Fruit fly (Drosophila melanogaster) whole organism, embryonic: ENCODE measurements around the gene Cortactin.

Experiments
- Abd-B ChIP-seq: fragments of 200-800 bp; sonication (Bioruptor generic); optimal IDR thresholded peaks from 2 replicates; lab custom pipeline; 2018; ENCODE audit warnings: missing biosample characterization, mild to moderate bottlenecking, missing genetic modification characterization, moderate library complexity
- CG10267 ChIP-seq: fragments of 200-800 bp; sonication (Bioruptor generic); optimal IDR thresholded peaks from 2 replicates; lab custom pipeline; 2018; ENCODE audit warnings: missing biosample characterization, mild to moderate bottlenecking, missing genetic modification characterization, moderate library complexity
- CG11398 ChIP-seq: fragments of 200-800 bp; sonication (Bioruptor generic); optimal IDR thresholded peaks from 2 replicates; lab custom pipeline; 2016; ENCODE audit warnings: missing biosample characterization, missing genetic modification characterization
- CG1602 ChIP-seq: fragments of 200-800 bp; sonication (Bioruptor generic); optimal IDR thresholded peaks from 3 replicates; lab custom pipeline; 2016; ENCODE audit warnings: missing biosample characterization, missing genetic modification characterization
- CG17829 ChIP-seq: fragments of 200-800 bp; optimal IDR thresholded peaks from 2 replicates; lab custom pipeline; 2019; ENCODE audit warnings: missing biosample characterization, mild to moderate bottlenecking, missing genetic modification characterization, moderate library complexity
- CG30431 ChIP-seq: fragments of 200-800 bp; sonication (Bioruptor generic); optimal IDR thresholded peaks from 2 replicates; lab custom pipeline; 2017; ENCODE audit warnings: missing biosample characterization, missing genetic modification characterization
- CG31441 ChIP-seq: fragments of 200-800 bp; sonication (Bioruptor generic); IDR thresholded peaks from 2 replicates; pipeline ENCODE4 v1.3.6; 2022; ENCODE audit warnings: missing biosample characterization, missing genetic modification characterization
- CG34422 ChIP-seq: fragments of 200-800 bp; sonication (Bioruptor generic); IDR thresholded peaks from 3 replicates; pipeline ENCODE4 v1.3.6; 2022; ENCODE audit warnings: missing biosample characterization, missing genetic modification characterization
- CG4328 ChIP-seq: fragments of 200-800 bp; sonication (Bioruptor generic); optimal IDR thresholded peaks from 3 replicates; lab custom pipeline; 2017; ENCODE audit warnings: missing biosample characterization, missing genetic modification reagents, missing genetic modification characterization
- CG5180 ChIP-seq: fragments of 200-800 bp; sonication (Bioruptor generic); optimal IDR thresholded peaks from 3 replicates; lab custom pipeline; 2017; ENCODE audit warnings: missing biosample characterization, missing genetic modification characterization, mild to moderate bottlenecking, moderate library complexity, missing genetic modification reagents
- CG6254 ChIP-seq: fragments of 200-800 bp; sonication (Bioruptor generic); optimal IDR thresholded peaks from 3 replicates; lab custom pipeline; 2017; ENCODE audit warnings: mild to moderate bottlenecking, missing biosample characterization, missing genetic modification reagents, missing genetic modification characterization
- CG6791 ChIP-seq: fragments of 200-800 bp; sonication (Bioruptor generic); IDR thresholded peaks from 3 replicates; pipeline ENCODE4 v1.3.6; 2022; ENCODE audit warnings: missing biosample characterization, missing genetic modification characterization; ENCODE audit not compliant: partially characterized antibody
- CG7372 ChIP-seq: fragments of 200-800 bp; sonication (Bioruptor generic); IDR thresholded peaks from 2 replicates; pipeline ENCODE4 v1.3.6; 2022; ENCODE audit warnings: missing biosample characterization, missing genetic modification characterization
- CG8388 ChIP-seq: fragments of 200-800 bp; sonication (Bioruptor generic); optimal IDR thresholded peaks from 2 replicates; lab custom pipeline; 2019; ENCODE audit warnings: missing biosample characterization, mild to moderate bottlenecking, missing genetic modification characterization, moderate library complexity
- CkIIα-i1 ChIP-seq: fragments of 200-800 bp; sonication (Bioruptor generic); IDR thresholded peaks from 2 replicates; pipeline ENCODE4 v1.3.6; 2022; ENCODE audit warnings: missing biosample characterization, missing genetic modification characterization
- Dbx ChIP-seq: fragments of 200-800 bp; sonication (Bioruptor generic); IDR thresholded peaks from 3 replicates; pipeline ENCODE4 v1.3.6; 2022; ENCODE audit warnings: missing biosample characterization, missing genetic modification characterization
- Ets65A ChIP-seq: fragments of 200-800 bp; sonication (Bioruptor generic); peaks from one replicate; lab custom pipeline; 2016; ENCODE audit warnings: missing biosample characterization, missing genetic modification characterization
- HLHmδ ChIP-seq: fragments of 200-800 bp; sonication (Bioruptor generic); optimal IDR thresholded peaks from 2 replicates; lab custom pipeline; 2018; ENCODE audit warnings: missing biosample characterization, mild to moderate bottlenecking, missing genetic modification characterization, moderate library complexity
- Lim3 ChIP-seq: fragments of 200-800 bp; sonication (Bioruptor generic); IDR thresholded peaks from 2 replicates; pipeline ENCODE4 v1.3.6; 2022; ENCODE audit warnings: missing biosample characterization, missing genetic modification characterization
- MTF-1 ChIP-seq: fragments of 200-800 bp; sonication (Bioruptor generic); optimal IDR thresholded peaks from 2 replicates; lab custom pipeline; 2018; ENCODE audit warnings: missing biosample characterization, mild to moderate bottlenecking, missing genetic modification characterization, borderline replicate concordance
- Oaz ChIP-seq: fragments of 200-800 bp; sonication (Bioruptor generic); IDR thresholded peaks from 2 replicates; pipeline ENCODE4 v1.3.6; 2022; ENCODE audit warnings: missing biosample characterization, missing genetic modification characterization
- TFAM ChIP-seq: fragments of 200-800 bp; sonication (Bioruptor generic); optimal IDR thresholded peaks from 2 replicates; lab custom pipeline; 2017; ENCODE audit warnings: missing biosample characterization, missing genetic modification characterization, inconsistent platforms
- YL-1 ChIP-seq: fragments of 200-800 bp; sonication (Bioruptor generic); optimal IDR thresholded peaks from 3 replicates; lab custom pipeline; 2017; ENCODE audit warnings: missing biosample characterization, mild to moderate bottlenecking, missing genetic modification characterization
- aop ChIP-seq: fragments of 200-800 bp; sonication (Bioruptor generic); IDR thresholded peaks from 2 replicates; pipeline ENCODE4 v1.3.6; 2022; ENCODE audit warnings: missing biosample characterization, missing genetic modification characterization
- bigmax ChIP-seq: fragments of 200-800 bp; sonication (Bioruptor generic); optimal IDR thresholded peaks from 2 replicates; lab custom pipeline; 2018; ENCODE audit warnings: missing biosample characterization, mild to moderate bottlenecking, missing genetic modification characterization
- bsh ChIP-seq, 2 experiments: fragments of 200-800 bp; sonication (Bioruptor generic); optimal IDR thresholded peaks; 2 replicates each; lab custom pipeline; 2017 to 2018; ENCODE audit warnings: mild to moderate bottlenecking in 2 of 2, missing biosample characterization in 2 of 2, missing genetic modification characterization in 2 of 2, moderate library complexity in 1 of 2
- chm ChIP-seq: fragments of 200-800 bp; sonication (Bioruptor generic); IDR thresholded peaks from 2 replicates; pipeline ENCODE4 v1.3.6; 2022; ENCODE audit warnings: missing biosample characterization, missing genetic modification characterization
- dpn ChIP-seq, 2 experiments: fragments of 200-800 bp; sonication (Bioruptor generic); optimal IDR thresholded peaks; 3 replicates each; lab custom pipeline; 2016; ENCODE audit warnings: missing biosample characterization in 2 of 2, missing genetic modification characterization in 2 of 2
- ham ChIP-seq: fragments of 200-800 bp; sonication (Bioruptor generic); IDR thresholded peaks from 2 replicates; pipeline ENCODE4 v1.3.6; 2022; ENCODE audit warnings: missing biosample characterization, missing genetic modification characterization
- hb ChIP-seq: fragments of 200-800 bp; sonication (Bioruptor generic); IDR thresholded peaks from 3 replicates; pipeline ENCODE4 v1.3.6; 2022; ENCODE audit warnings: missing biosample characterization, missing genetic modification characterization; ENCODE audit not compliant: partially characterized antibody
- hbn ChIP-seq: fragments of 200-800 bp; sonication (Bioruptor generic); IDR thresholded peaks from 2 replicates; pipeline ENCODE4 v1.3.6; 2022; ENCODE audit warnings: missing biosample characterization, missing genetic modification characterization; ENCODE audit not compliant: partially characterized antibody
- mirr ChIP-seq: fragments of 200-800 bp; sonication (Bioruptor generic); optimal IDR thresholded peaks from 3 replicates; lab custom pipeline; 2018; ENCODE audit warnings: missing biosample characterization, mild to moderate bottlenecking, missing genetic modification characterization
- onecut ChIP-seq: fragments of 200-800 bp; sonication (Bioruptor generic); IDR thresholded peaks from 2 replicates; pipeline ENCODE4 v1.3.6; 2022; ENCODE audit warnings: missing biosample characterization, missing genetic modification characterization
- pros ChIP-seq: fragments of 200-800 bp; sonication (Bioruptor generic); optimal IDR thresholded peaks from 3 replicates; lab custom pipeline; 2019; ENCODE audit warnings: missing biosample characterization, mild to moderate bottlenecking, missing genetic modification characterization, moderate library complexity
- ranshi ChIP-seq: fragments of 200-800 bp; sonication (Bioruptor generic); IDR thresholded peaks from 2 replicates; pipeline ENCODE4 v1.3.6; 2022; ENCODE audit warnings: missing biosample characterization, missing genetic modification characterization
- tll ChIP-seq, 2 experiments: fragments of 200-800 bp in 1 of 2; fragments of >200 bp in 1 of 2; sonication (Bioruptor generic) in 1 of 2; optimal IDR thresholded peaks; 2 replicates each; lab custom pipeline; 2017 to 2019; ENCODE audit warnings: missing biosample characterization in 2 of 2, missing genetic modification characterization in 2 of 2, mild to moderate bottlenecking in 1 of 2, moderate library complexity in 1 of 2
- unpg ChIP-seq: fragments of 200-800 bp; sonication (Bioruptor generic); optimal IDR thresholded peaks from 3 replicates; lab custom pipeline; 2018; ENCODE audit warnings: missing biosample characterization, mild to moderate bottlenecking, missing genetic modification characterization, moderate library complexity
- vnd ChIP-seq: fragments of 200-800 bp; sonication (Bioruptor generic); IDR thresholded peaks from 3 replicates; pipeline ENCODE4 v1.3.6; 2022; ENCODE audit warnings: missing biosample characterization, missing genetic modification characterization; ENCODE audit not compliant: partially characterized antibody
- vvl ChIP-seq: fragments of 200-800 bp; sonication (Bioruptor generic); IDR thresholded peaks from 2 replicates; pipeline ENCODE4 v1.3.6; 2022; ENCODE audit warnings: missing biosample characterization, missing genetic modification characterization
- wor ChIP-seq: fragments of 200-800 bp; sonication (Bioruptor generic); IDR thresholded peaks from 2 replicates; pipeline ENCODE4 v1.3.6; 2022; ENCODE audit warnings: missing biosample characterization, missing genetic modification characterization
- zen2 ChIP-seq: fragments of 200-800 bp; sonication (Bioruptor generic); IDR thresholded peaks from 3 replicates; pipeline ENCODE4 v1.3.6; 2022; ENCODE audit warnings: missing biosample characterization, missing genetic modification characterization; ENCODE audit not compliant: partially characterized antibody

Gene Cortactin

DNA sequence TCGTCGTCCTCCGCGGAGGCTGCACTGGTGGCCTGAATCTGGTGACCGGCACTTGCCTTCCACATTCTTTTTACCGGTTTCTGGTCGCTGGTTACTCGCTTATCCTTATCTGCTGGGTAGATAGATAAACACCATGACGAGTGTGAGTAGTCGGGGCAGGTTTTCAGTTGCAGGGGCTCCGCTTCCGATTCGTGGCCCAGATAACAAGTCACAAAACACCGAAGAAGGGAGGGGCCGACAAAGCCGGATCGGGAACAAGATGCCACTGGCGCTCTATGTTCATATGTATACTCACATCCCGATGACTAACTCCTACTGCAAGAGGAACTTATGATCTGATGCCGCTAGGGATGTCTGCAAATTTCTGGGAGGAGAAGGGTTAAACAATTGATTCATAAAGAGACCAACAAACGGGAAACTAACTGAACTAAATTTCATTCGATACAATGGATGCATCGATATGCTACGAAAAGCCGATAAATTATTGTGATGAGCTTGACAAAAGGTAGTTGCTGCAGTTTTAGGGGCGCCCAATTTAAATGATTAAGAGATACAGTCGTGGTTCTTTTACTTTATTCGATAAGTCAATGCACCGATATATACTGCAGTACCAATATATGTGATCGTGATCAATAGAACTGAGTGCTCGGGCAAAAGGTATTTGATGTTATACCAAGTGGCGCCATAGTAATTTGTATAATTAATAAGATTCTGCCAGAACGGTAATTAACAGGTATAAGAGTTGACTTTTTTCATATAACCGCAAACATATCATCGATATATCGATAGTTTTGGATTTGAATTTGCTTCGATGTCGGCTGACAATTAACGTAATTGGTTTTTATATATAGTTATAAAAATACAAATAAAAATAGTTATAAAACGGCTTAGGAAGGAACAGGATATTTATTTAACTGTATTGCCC lies at the start of gene Cortactin (continued):
- peak; percentile 81 for TF ChIP-seq hbn (GFP tag; lab: Robert Waterston, UW)
- TF ChIP-seq MTF-1 (GFP tag; lab: Kevin White, UChicago): no peak
- TF ChIP-seq aop (GFP tag; lab: Robert Waterston, UW): no peak; the same call in 1 of the 2 replicates
- TF ChIP-seq CG8388 (GFP tag; lab: Kevin White, UChicago): no peak
- TF ChIP-seq CG34422 (GFP tag; lab: Robert Waterston, UW): peak; percentile 39; the same call in 1 of the 3 replicates
- no peak for TF ChIP-seq CG30431 (GFP tag; lab: Kevin White, UChicago)
- peak; percentile 30 for TF ChIP-seq YL-1 (GFP tag; lab: Kevin White, UChicago)
- no peak for TF ChIP-seq TFAM (GFP tag; lab: Kevin White, UChicago)
- no peak for TF ChIP-seq pros (GFP tag; lab: Kevin White, UChicago)
- TF ChIP-seq CG6791 (GFP tag; lab: Robert Waterston, UW): peak; percentile 94
- no peak for TF ChIP-seq ranshi (GFP tag; lab: Robert Waterston, UW)
- TF ChIP-seq hb (GFP tag; lab: Robert Waterston, UW): peak; percentile 89
- no peak for TF ChIP-seq ham (GFP tag; lab: Robert Waterston, UW)
- peak in 1 of 2 experiments; percentile 1 for TF ChIP-seq dpn (GFP tag; optimal IDR thresholded peaks at IDR 0.05; lab: Kevin White, UChicago)
- TF ChIP-seq vvl (GFP tag; lab: Robert Waterston, UW): peak; percentile 65; the same call in 1 of the 2 replicates
- no peak for TF ChIP-seq CG7372 (GFP tag; lab: Robert Waterston, UW)
- TF ChIP-seq Ets65A (GFP tag; lab: Kevin White, UChicago): peak; percentile 43
- no peak for TF ChIP-seq bsh (GFP tag; optimal IDR thresholded peaks at IDR 0.05; lab: Kevin White, UChicago)
- TF ChIP-seq tll (GFP tag; optimal IDR thresholded peaks at IDR 0.05; lab: Kevin White, UChicago): peak in 1 of 2 experiments; percentile 37
- TF ChIP-seq CG11398: no peak
- 0 out of 3 replicates have a peak, but pooled peaks have one; percentile 48 for TF ChIP-seq Dbx
- TF ChIP-seq onecut: peak; percentile 27; the same call in 1 of the 2 replicates
- TF ChIP-seq Oaz (GFP tag; lab: Robert Waterston, UW): no peak
- TF ChIP-seq CG31441 (GFP tag; lab: Robert Waterston, UW): no peak
- TF ChIP-seq CG17829 (tag; lab: Kevin White, UChicago): peak; percentile 10
- no peak for TF ChIP-seq CG4328
- no peak for TF ChIP-seq Lim3
- peak; percentile 9 for TF ChIP-seq mirr (GFP tag; lab: Kevin White, UChicago)
- no peak for TF ChIP-seq CG5180 (GFP tag; lab: Kevin White, UChicago)
- no peak for TF ChIP-seq wor
- no peak for TF ChIP-seq Abd-B (GFP tag; lab: Kevin White, UChicago)
- TF ChIP-seq chm: peak; percentile 34; the same call in 1 of the 2 replicates
- TF ChIP-seq vnd: peak; percentile 82
- TF ChIP-seq CG1602 (GFP tag; lab: Kevin White, UChicago): no peak
- peak; percentile 33 for TF ChIP-seq CG10267
- TF ChIP-seq HLHmδ (GFP tag; lab: Kevin White, UChicago): no peak
- TF ChIP-seq CG6254 (GFP tag; lab: Kevin White, UChicago): no peak
- peak; percentile 4 for TF ChIP-seq bigmax (GFP tag; lab: Kevin White, UChicago)
- no peak for TF ChIP-seq CkIIα-i1 (GFP tag; lab: Robert Waterston, UW)
- TF ChIP-seq unpg (GFP tag; lab: Kevin White, UChicago): no peak
- peak; percentile 93 for TF ChIP-seq zen2 (GFP tag; lab: Robert Waterston, UW)
